Worm (Caenorhabditis elegans) whole organism, L3 larva: ENCODE results near the gene H35B03.2.

Experiments used
- R02D3.7 ChIP-seq: fragments of 150-350 bp; optimal IDR thresholded peaks from 2 replicates; lab custom pipeline; 2014; ENCODE audit warnings: missing biosample characterization, missing genetic modification characterization
- ZK546.5 ChIP-seq: sonication (generic microtip); optimal IDR thresholded peaks from 2 replicates; lab custom pipeline; 2017; ENCODE audit warnings: missing biosample characterization, missing genetic modification characterization
- aly-2 ChIP-seq: fragments of 150-350 bp; optimal IDR thresholded peaks from 2 replicates; lab custom pipeline; 2014; ENCODE audit warnings: missing biosample characterization, missing genetic modification characterization
- ama-1 ChIP-seq: fragments of 150-350 bp; optimal IDR thresholded peaks from 2 replicates; lab custom pipeline; 2018
- ceh-16 ChIP-seq: sonication (generic microtip); optimal IDR thresholded peaks from 2 replicates; lab custom pipeline; 2017; ENCODE audit warnings: missing biosample characterization, missing genetic modification characterization
- ceh-28 ChIP-seq: fragments of 150-350 bp; optimal IDR thresholded peaks from 2 replicates; lab custom pipeline; 2014; ENCODE audit warnings: missing biosample characterization, missing genetic modification reagents, missing genetic modification characterization
- ceh-82 ChIP-seq: fragments of 150-350 bp; optimal IDR thresholded peaks from 2 replicates; lab custom pipeline; 2014; ENCODE audit warnings: missing biosample characterization, missing genetic modification characterization
- ceh-9 ChIP-seq: sonication (generic microtip); optimal IDR thresholded peaks from 2 replicates; lab custom pipeline; 2018; ENCODE audit warnings: missing biosample characterization, missing genetic modification characterization
- daf-12 ChIP-seq: fragments of 150-350 bp; optimal IDR thresholded peaks from 2 replicates; lab custom pipeline; 2014; ENCODE audit warnings: missing biosample characterization, missing genetic modification reagents, missing genetic modification characterization
- egl-27 ChIP-seq: sonication (generic microtip); optimal IDR thresholded peaks from 4 replicates; lab custom pipeline; 2017; ENCODE audit warnings: missing biosample characterization, missing genetic modification reagents, missing genetic modification characterization
- egl-5 ChIP-seq: fragments of 150-350 bp; optimal IDR thresholded peaks from 2 replicates; lab custom pipeline; 2017; ENCODE audit warnings: missing biosample characterization, missing genetic modification reagents, missing genetic modification characterization, inconsistent platforms
- elt-2 ChIP-seq: sonication (generic microtip); optimal IDR thresholded peaks from 2 replicates; lab custom pipeline; 2016; ENCODE audit warnings: missing genetic modification reagents, mild to moderate bottlenecking, missing genetic modification characterization, missing compliant biosample characterization
- elt-3 ChIP-seq, 3 experiments: fragments of 150-350 bp in 1 of 3; sonication (generic microtip) in 2 of 3; optimal IDR thresholded peaks; 2 replicates in 2 of 3; 4 replicates in 1 of 3; lab custom pipeline; 2014 to 2017; ENCODE audit warnings: missing biosample characterization in 3 of 3, missing genetic modification characterization in 3 of 3
- fkh-10 ChIP-seq: sonication (generic microtip); optimal IDR thresholded peaks from 2 replicates; lab custom pipeline; 2017; ENCODE audit warnings: missing biosample characterization, missing genetic modification reagents, missing genetic modification characterization
- fkh-2 ChIP-seq: fragments of 150-350 bp; optimal IDR thresholded peaks from 2 replicates; lab custom pipeline; 2014; ENCODE audit warnings: missing biosample characterization, missing genetic modification reagents, missing genetic modification characterization
- fos-1 ChIP-seq: fragments of 150-350 bp; optimal IDR thresholded peaks from 2 replicates; lab custom pipeline; 2014; ENCODE audit warnings: missing biosample characterization, missing genetic modification characterization
- hmg-11 ChIP-seq: sonication (generic microtip); optimal IDR thresholded peaks from 2 replicates; lab custom pipeline; 2016; ENCODE audit warnings: missing genetic modification characterization, missing compliant biosample characterization
- jun-1 ChIP-seq: fragments of 150-350 bp; optimal IDR thresholded peaks from 2 replicates; lab custom pipeline; 2014; ENCODE audit warnings: missing biosample characterization, missing genetic modification reagents, missing genetic modification characterization
- lin-15B ChIP-seq: fragments of 150-350 bp; optimal IDR thresholded peaks from 2 replicates; lab custom pipeline; 2014; ENCODE audit warnings: missing biosample characterization, missing genetic modification characterization
- lin-39 ChIP-seq: fragments of 150-350 bp; optimal IDR thresholded peaks from 2 replicates; lab custom pipeline; 2018; ENCODE audit warnings: missing biosample characterization, missing genetic modification reagents, missing genetic modification characterization
- lsy-12 ChIP-seq: sonication (generic microtip); optimal IDR thresholded peaks from 2 replicates; lab custom pipeline; 2016; ENCODE audit warnings: mild to moderate bottlenecking, missing genetic modification characterization, missing compliant biosample characterization
- mdl-1 ChIP-seq: fragments of 150-350 bp; optimal IDR thresholded peaks from 2 replicates; lab custom pipeline; 2014; ENCODE audit warnings: missing biosample characterization, missing genetic modification characterization
- mml-1 ChIP-seq: fragments of 150-350 bp; sonication (generic microtip); optimal IDR thresholded peaks from 3 replicates; lab custom pipeline; 2014; ENCODE audit warnings: missing biosample characterization, missing genetic modification characterization
- nfya-1 ChIP-seq: sonication (generic microtip); optimal IDR thresholded peaks from 2 replicates; lab custom pipeline; 2017; ENCODE audit warnings: missing genetic modification characterization, mild to moderate bottlenecking, missing compliant biosample characterization, antibody characterized with exemption, moderate library complexity; ENCODE audit not compliant: insufficient read depth
- nhr-11 ChIP-seq: fragments of 150-350 bp; optimal IDR thresholded peaks from 2 replicates; lab custom pipeline; 2014; ENCODE audit warnings: missing biosample characterization, missing genetic modification characterization
- nhr-12 ChIP-seq: fragments of 150-350 bp; optimal IDR thresholded peaks from 2 replicates; lab custom pipeline; 2014; ENCODE audit warnings: missing biosample characterization, missing genetic modification characterization
- nhr-23 ChIP-seq: fragments of 150-350 bp; optimal IDR thresholded peaks from 2 replicates; lab custom pipeline; 2014; ENCODE audit warnings: missing biosample characterization, missing genetic modification reagents, missing genetic modification characterization
- nhr-237 ChIP-seq: fragments of 150-350 bp; optimal IDR thresholded peaks from 2 replicates; lab custom pipeline; 2014; ENCODE audit warnings: missing biosample characterization, missing genetic modification characterization
- nhr-25 ChIP-seq: sonication (generic microtip); optimal IDR thresholded peaks from 2 replicates; lab custom pipeline; 2017; ENCODE audit warnings: missing biosample characterization, missing genetic modification characterization
- nhr-28 ChIP-seq: fragments of 150-350 bp; optimal IDR thresholded peaks from 2 replicates; lab custom pipeline; 2014; ENCODE audit warnings: missing biosample characterization, missing genetic modification characterization
- nhr-43 ChIP-seq: sonication (generic microtip); optimal IDR thresholded peaks from 2 replicates; lab custom pipeline; 2016; ENCODE audit warnings: mild to moderate bottlenecking, missing genetic modification characterization, missing compliant biosample characterization; ENCODE audit not compliant: poor library complexity, severe bottlenecking
- nhr-67 ChIP-seq: fragments of 150-350 bp; optimal IDR thresholded peaks from 2 replicates; lab custom pipeline; 2014; ENCODE audit warnings: missing biosample characterization, missing genetic modification characterization
- nhr-76 ChIP-seq: fragments of 150-350 bp; sonication (generic microtip); optimal IDR thresholded peaks from 5 replicates; lab custom pipeline; 2014; ENCODE audit warnings: missing biosample characterization, missing genetic modification characterization
- pha-4 ChIP-seq: fragments of 150-350 bp; optimal IDR thresholded peaks from 2 replicates; lab custom pipeline; 2014; ENCODE audit warnings: missing biosample characterization, missing genetic modification reagents, missing genetic modification characterization
- pqm-1 ChIP-seq: fragments of 150-350 bp; optimal IDR thresholded peaks from 2 replicates; lab custom pipeline; 2017; ENCODE audit warnings: missing biosample characterization, missing genetic modification characterization, inconsistent platforms
- skn-1 ChIP-seq: fragments of 150-350 bp; optimal IDR thresholded peaks from 2 replicates; lab custom pipeline; 2014; ENCODE audit warnings: missing biosample characterization, missing genetic modification characterization
- tbx-2 ChIP-seq: sonication (generic microtip); optimal IDR thresholded peaks from 2 replicates; lab custom pipeline; 2016; ENCODE audit warnings: mild to moderate bottlenecking, missing genetic modification characterization, missing compliant biosample characterization
- zag-1 ChIP-seq: fragments of 150-350 bp; optimal IDR thresholded peaks from 2 replicates; lab custom pipeline; 2014; ENCODE audit warnings: missing biosample characterization, missing genetic modification characterization
- ztf-11 ChIP-seq: fragments of 150-350 bp; optimal IDR thresholded peaks from 2 replicates; lab custom pipeline; 2014; ENCODE audit warnings: missing biosample characterization, missing genetic modification characterization

H35B03.2 gene

DNA sequence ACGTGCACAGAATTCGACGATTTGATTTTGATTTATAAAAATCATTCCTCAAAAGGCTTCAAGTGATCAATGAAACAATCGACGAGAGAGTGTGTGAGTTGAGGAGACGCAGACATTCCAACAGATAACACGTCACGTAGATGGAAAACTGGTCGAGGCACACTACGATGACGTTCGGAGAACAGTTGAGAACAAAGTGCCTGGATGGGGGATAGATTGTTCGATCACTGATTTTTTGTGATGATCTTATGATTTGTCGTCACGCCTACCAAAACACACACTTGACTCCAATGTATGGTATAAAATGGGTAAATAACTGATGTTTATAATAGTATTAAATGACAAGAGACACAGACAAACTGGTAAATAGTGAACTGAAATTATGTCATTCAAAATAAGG lies 46.9 kb upstream of the H35B03.2 start (continued):
- TF ChIP-seq skn-1 (tag; lab: Kevin White, UChicago) (no peak), pha-4 (tag; lab: Kevin White, UChicago) (peak; percentile 73), pqm-1 (tag; lab: Kevin White, UChicago) (peak; percentile 79), ztf-11 (no peak)

DNA sequence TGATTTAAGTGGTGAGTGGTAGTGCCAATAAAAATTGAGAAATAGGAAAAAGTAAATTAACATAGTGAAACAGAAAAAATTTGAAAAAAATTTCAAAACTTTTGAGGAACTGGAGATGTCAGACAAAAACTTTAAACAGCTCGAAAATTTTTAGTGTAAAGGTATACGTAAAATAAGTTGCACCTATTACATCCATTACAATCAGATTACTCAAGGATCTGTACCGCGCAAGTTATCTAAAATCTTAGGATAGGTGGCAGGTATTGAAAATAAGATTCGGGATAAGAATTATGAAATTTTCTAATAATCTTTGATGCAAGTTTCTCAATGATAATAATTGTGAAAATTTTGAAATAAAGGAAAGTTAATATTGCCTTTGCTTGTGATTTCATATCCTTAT lies 35.3 kb upstream of the H35B03.2 start:
- no peak for TF ChIP-seq lsy-12 (tag; lab: Kevin White, UChicago)
- TF ChIP-seq fkh-10 (GFP tag; lab: Kevin White, UChicago): no peak
- TF ChIP-seq nhr-11 (tag; lab: Kevin White, UChicago): no peak
- TF ChIP-seq ama-1: no peak
- no peak for TF ChIP-seq fos-1

DNA sequence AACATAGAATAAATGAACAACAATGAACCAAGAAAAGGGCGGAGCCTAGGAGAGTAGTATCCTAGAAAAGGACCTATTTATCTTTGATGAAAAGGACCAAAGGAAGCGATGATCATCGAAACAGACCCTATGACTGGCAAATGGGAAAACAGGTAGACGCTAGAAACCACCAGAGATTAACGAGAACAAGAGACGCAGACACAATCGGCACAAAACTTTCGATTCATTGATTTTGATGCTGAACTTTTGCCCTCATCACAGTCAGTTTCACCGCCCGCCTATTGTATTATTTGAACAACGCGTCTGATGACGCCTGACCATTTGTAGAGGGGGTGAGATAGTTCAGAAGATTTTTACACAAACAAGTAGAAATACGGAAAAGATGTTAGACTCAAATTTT lies 34.2 kb upstream of the H35B03.2 start:
- TF ChIP-seq ceh-28 (peak; percentile 44), nhr-23 (tag; lab: Kevin White, UChicago) (peak; percentile 46), pqm-1 (tag; lab: Kevin White, UChicago) (peak; percentile 18), mml-1 (no peak), elt-3 (tag; optimal IDR thresholded peaks at IDR 0.05; lab: Kevin White, UChicago) (peak in 1 of 3 experiments; percentile 24), nhr-76 (tag; lab: Kevin White, UChicago) (no peak), nhr-25 (tag; lab: Kevin White, UChicago) (peak; percentile 71), nhr-43 (tag; lab: Kevin White, UChicago) (peak; percentile 51), nfya-1 (tag; lab: Kevin White, UChicago) (peak; percentile 7)

ce11 chrIV:5764392-5764791 lies 32.9 kb upstream of the H35B03.2 start:
- TF ChIP-seq hmg-11 (no peak), egl-27 (tag; lab: Kevin White, UChicago) (peak; percentile 39), elt-2 (tag; lab: Kevin White, UChicago) (peak; percentile 31), pqm-1 (tag; lab: Kevin White, UChicago) (peak; percentile 58), nhr-76 (tag; lab: Kevin White, UChicago) (peak; percentile 29), nfya-1 (tag; lab: Kevin White, UChicago) (peak; percentile 41), nhr-43 (tag; lab: Kevin White, UChicago) (peak; percentile 94), nhr-11 (tag; lab: Kevin White, UChicago) (no peak), fkh-2 (tag; lab: Kevin White, UChicago) (no peak), lin-39 (tag; lab: Kevin White, UChicago) (no peak), ceh-9 (tag; lab: Kevin White, UChicago) (no peak), nhr-237 (tag; lab: Kevin White, UChicago) (no peak), nhr-23 (tag; lab: Kevin White, UChicago) (peak; percentile 88), ceh-28 (no peak), ceh-82 (tag; lab: Kevin White, UChicago) (no peak), jun-1 (tag; lab: Kevin White, UChicago) (peak; percentile 42), elt-3 (tag; optimal IDR thresholded peaks at IDR 0.05; lab: Kevin White, UChicago) (peak in 2 of 3 experiments; percentile 41 to 92), ZK546.5 (tag; lab: Kevin White, UChicago) (no peak), zag-1 (no peak), nhr-25 (tag; lab: Kevin White, UChicago) (peak; percentile 50)

- no peak for TF ChIP-seq mdl-1 (tag; lab: Kevin White, UChicago)
- no peak for TF ChIP-seq tbx-2 (tag; lab: Kevin White, UChicago)
- no peak for TF ChIP-seq nhr-23 (tag; lab: Kevin White, UChicago)
- no peak for TF ChIP-seq nhr-11 (tag; lab: Kevin White, UChicago)
- no peak for TF ChIP-seq ztf-11
- no peak for TF ChIP-seq lin-39 (tag; lab: Kevin White, UChicago)
- TF ChIP-seq fos-1: no peak
- peak; percentile 10 for TF ChIP-seq nhr-25 (tag; lab: Kevin White, UChicago)
- TF ChIP-seq skn-1 (tag; lab: Kevin White, UChicago): no peak
- no peak for TF ChIP-seq lsy-12 (tag; lab: Kevin White, UChicago)
- TF ChIP-seq egl-27 (tag; lab: Kevin White, UChicago): no peak
- no peak for TF ChIP-seq nhr-67 (tag; lab: Kevin White, UChicago)
- no peak for TF ChIP-seq daf-12 (tag; lab: Kevin White, UChicago)
- TF ChIP-seq zag-1: no peak
- TF ChIP-seq hmg-11: no peak
- no peak for TF ChIP-seq nhr-12 (tag; lab: Kevin White, UChicago)
- TF ChIP-seq nhr-76 (tag; lab: Kevin White, UChicago): no peak
- TF ChIP-seq pqm-1 (tag; lab: Kevin White, UChicago): peak; percentile 89
- no peak for TF ChIP-seq lin-15B (tag; lab: Kevin White, UChicago)
- no peak for TF ChIP-seq R02D3.7 (tag; lab: Kevin White, UChicago)
- TF ChIP-seq aly-2 (tag; lab: Kevin White, UChicago): no peak
- no peak for TF ChIP-seq ceh-82 (tag; lab: Kevin White, UChicago)
- no peak for TF ChIP-seq elt-3 (tag; optimal IDR thresholded peaks at IDR 0.05; lab: Kevin White, UChicago)
- TF ChIP-seq pha-4 (tag; lab: Kevin White, UChicago): no peak
- TF ChIP-seq elt-2 (tag; lab: Kevin White, UChicago): peak; percentile 67
- peak; percentile 6 for TF ChIP-seq mml-1
- TF ChIP-seq jun-1 (tag; lab: Kevin White, UChicago): peak; percentile 59
- TF ChIP-seq ceh-16 (tag; lab: Kevin White, UChicago): no peak
- TF ChIP-seq ZK546.5 (tag; lab: Kevin White, UChicago): no peak
- no peak for TF ChIP-seq ceh-28
- TF ChIP-seq nfya-1 (tag; lab: Kevin White, UChicago): no peak
- TF ChIP-seq nhr-43 (tag; lab: Kevin White, UChicago): peak; percentile 22
- no peak for TF ChIP-seq nhr-28 (tag; lab: Kevin White, UChicago)
- TF ChIP-seq egl-5: no peak
- TF ChIP-seq fkh-2 (tag; lab: Kevin White, UChicago): no peak
Measured at ce11 chrIV:5762770-5763169, 31.3 kb upstream of the H35B03.2 start.
